Fruit fly (Drosophila melanogaster) whole organism, embryonic: Measurements from ENCODE around the gene CG15322.

Source experiments
- CG10366 ChIP-seq: fragments of 200-800 bp; sonication (Bioruptor generic); IDR thresholded peaks from 2 replicates; pipeline ENCODE4 v1.3.6; 2022; ENCODE audit warnings: missing biosample characterization, missing genetic modification characterization
- CG10462 ChIP-seq: fragments of 200-800 bp; sonication (Bioruptor generic); optimal IDR thresholded peaks from 2 replicates; lab custom pipeline; 2016; ENCODE audit warnings: missing biosample characterization, missing genetic modification characterization
- CG12299 ChIP-seq: fragments of 200-800 bp; sonication (Bioruptor generic); optimal IDR thresholded peaks from 2 replicates; lab custom pipeline; 2018; ENCODE audit warnings: missing biosample characterization, mild to moderate bottlenecking, missing genetic modification characterization
- CG13287 ChIP-seq: fragments of 200-800 bp; sonication (Bioruptor generic); IDR thresholded peaks from 2 replicates; pipeline ENCODE4 v1.3.6; 2022; ENCODE audit warnings: missing biosample characterization, missing genetic modification characterization; ENCODE audit not compliant: partially characterized antibody
- CG13296 ChIP-seq: fragments of 200-800 bp; sonication (Bioruptor generic); optimal IDR thresholded peaks from 3 replicates; lab custom pipeline; 2018; ENCODE audit warnings: missing biosample characterization, mild to moderate bottlenecking, missing genetic modification characterization
- CG15514 ChIP-seq: fragments of 200-800 bp; sonication (Bioruptor generic); optimal IDR thresholded peaks from 3 replicates; lab custom pipeline; 2017; ENCODE audit warnings: missing biosample characterization, missing genetic modification characterization, mild to moderate bottlenecking, moderate library complexity, missing genetic modification reagents
- CG2712 ChIP-seq: fragments of 200-800 bp; optimal IDR thresholded peaks from 3 replicates; lab custom pipeline; 2019; ENCODE audit warnings: missing biosample characterization, mild to moderate bottlenecking, missing genetic modification characterization, moderate library complexity
- CG32532 ChIP-seq: fragments of 200-800 bp; sonication (Bioruptor generic); IDR thresholded peaks from 2 replicates; pipeline ENCODE4 v1.3.6; 2022; ENCODE audit warnings: missing biosample characterization, missing genetic modification characterization
- CG42726 ChIP-seq: fragments of 200-800 bp; sonication (Bioruptor generic); IDR thresholded peaks from 2 replicates; pipeline ENCODE4 v1.3.6; 2022; ENCODE audit warnings: missing biosample characterization, missing genetic modification characterization; ENCODE audit not compliant: partially characterized antibody
- CG4282 ChIP-seq: fragments of 200-800 bp; sonication (Bioruptor generic); optimal IDR thresholded peaks from 2 replicates; lab custom pipeline; 2016; ENCODE audit warnings: missing biosample characterization, missing genetic modification characterization
- CG4707 ChIP-seq: fragments of 200-800 bp; sonication (Bioruptor generic); optimal IDR thresholded peaks from 2 replicates; lab custom pipeline; 2018; ENCODE audit warnings: missing biosample characterization, mild to moderate bottlenecking, missing genetic modification characterization, moderate library complexity
- CG6254 ChIP-seq: fragments of 200-800 bp; sonication (Bioruptor generic); optimal IDR thresholded peaks from 3 replicates; lab custom pipeline; 2017; ENCODE audit warnings: mild to moderate bottlenecking, missing biosample characterization, missing genetic modification reagents, missing genetic modification characterization
- CG7271 ChIP-seq: fragments of 200-800 bp; sonication (Bioruptor generic); optimal IDR thresholded peaks from 2 replicates; lab custom pipeline; 2018; ENCODE audit warnings: missing biosample characterization, mild to moderate bottlenecking, missing genetic modification characterization, moderate library complexity
- CG7745 ChIP-seq: fragments of 200-800 bp; sonication (Bioruptor generic); optimal IDR thresholded peaks from 2 replicates; lab custom pipeline; 2018; ENCODE audit warnings: missing biosample characterization, mild to moderate bottlenecking, missing genetic modification characterization, moderate library complexity
- CHES-1-like ChIP-seq: fragments of 200-800 bp; sonication (Bioruptor generic); optimal IDR thresholded peaks from 2 replicates; lab custom pipeline; 2016; ENCODE audit warnings: missing biosample characterization, missing genetic modification characterization
- CTCF ChIP-seq: fragments of 200-800 bp; sonication (Bioruptor generic); optimal IDR thresholded peaks from 2 replicates; lab custom pipeline; 2017; ENCODE audit warnings: missing biosample characterization, mild to moderate bottlenecking, missing genetic modification characterization, moderate library complexity
- CkIIα-i1 ChIP-seq: fragments of 200-800 bp; sonication (Bioruptor generic); IDR thresholded peaks from 2 replicates; pipeline ENCODE4 v1.3.6; 2022; ENCODE audit warnings: missing biosample characterization, missing genetic modification characterization
- CoRest ChIP-seq: fragments of 200-800 bp; sonication (Bioruptor generic); optimal IDR thresholded peaks from 3 replicates; lab custom pipeline; 2018; ENCODE audit warnings: missing biosample characterization, mild to moderate bottlenecking, missing genetic modification characterization, moderate library complexity
- Doc2 ChIP-seq: fragments of 200-800 bp; sonication (Bioruptor generic); IDR thresholded peaks from 2 replicates; pipeline ENCODE4 v1.3.6; 2022; ENCODE audit warnings: missing biosample characterization, missing genetic modification characterization
- Dref ChIP-seq: fragments of 200-800 bp; sonication (Bioruptor generic); IDR thresholded peaks from 2 replicates; pipeline ENCODE4 v1.3.6; 2022; ENCODE audit warnings: missing biosample characterization, missing genetic modification characterization
- Eip74EF ChIP-seq, 2 experiments: fragments of 200-800 bp in 1 of 2; fragments of >200 bp in 1 of 2; sonication (Bioruptor generic) in 1 of 2; optimal IDR thresholded peaks; 2 replicates each; lab custom pipeline; 2017 to 2019; ENCODE audit warnings: missing biosample characterization in 2 of 2, missing genetic modification characterization in 2 of 2, mild to moderate bottlenecking in 1 of 2, moderate library complexity in 1 of 2
- Fer1 ChIP-seq: fragments of 200-800 bp; sonication (Bioruptor generic); optimal IDR thresholded peaks from 2 replicates; lab custom pipeline; 2017; ENCODE audit warnings: missing biosample characterization, mild to moderate bottlenecking, missing genetic modification characterization
- HLH54F ChIP-seq: fragments of 200-800 bp; sonication (Bioruptor generic); optimal IDR thresholded peaks from 3 replicates; lab custom pipeline; 2016; ENCODE audit warnings: missing biosample characterization, missing genetic modification characterization
- Hey ChIP-seq: fragments of 200-800 bp; sonication (Bioruptor generic); optimal IDR thresholded peaks from 3 replicates; lab custom pipeline; 2018; ENCODE audit warnings: missing biosample characterization, mild to moderate bottlenecking, missing genetic modification characterization
- Hr51 ChIP-seq, 2 experiments: fragments of 200-800 bp; sonication (Bioruptor generic); optimal IDR thresholded peaks; 2 replicates in 1 of 2; 3 replicates in 1 of 2; lab custom pipeline; 2016 to 2018; ENCODE audit warnings: missing biosample characterization in 2 of 2, missing genetic modification characterization in 2 of 2, mild to moderate bottlenecking in 1 of 2, moderate library complexity in 1 of 2
- MTF-1 ChIP-seq: fragments of 200-800 bp; sonication (Bioruptor generic); optimal IDR thresholded peaks from 2 replicates; lab custom pipeline; 2018; ENCODE audit warnings: missing biosample characterization, mild to moderate bottlenecking, missing genetic modification characterization, borderline replicate concordance
- Mes4 ChIP-seq: fragments of 200-800 bp; sonication (Bioruptor generic); optimal IDR thresholded peaks from 2 replicates; lab custom pipeline; 2016; ENCODE audit warnings: missing biosample characterization, missing genetic modification characterization
- Rfx ChIP-seq: fragments of 200-800 bp; sonication (Bioruptor generic); IDR thresholded peaks from 2 replicates; pipeline ENCODE4 v1.3.6; 2022; ENCODE audit warnings: missing biosample characterization, missing genetic modification characterization
- Scr ChIP-seq: fragments of 200-800 bp; sonication (Bioruptor generic); IDR thresholded peaks from 2 replicates; pipeline ENCODE4 v1.3.6; 2022; ENCODE audit warnings: missing biosample characterization, missing genetic modification characterization; ENCODE audit not compliant: partially characterized antibody
- Ssrp ChIP-seq: fragments of 200-800 bp; sonication (Bioruptor generic); optimal IDR thresholded peaks from 2 replicates; lab custom pipeline; 2018; ENCODE audit warnings: missing biosample characterization, mild to moderate bottlenecking, missing genetic modification characterization, moderate library complexity
- Xrp1 ChIP-seq: fragments of 200-800 bp; sonication (Bioruptor generic); IDR thresholded peaks from 2 replicates; pipeline ENCODE4 v1.3.6; 2022; ENCODE audit warnings: missing biosample characterization, missing genetic modification characterization
- ab ChIP-seq: fragments of 200-800 bp; sonication (Bioruptor generic); optimal IDR thresholded peaks from 2 replicates; lab custom pipeline; 2016; ENCODE audit warnings: missing biosample characterization, missing genetic modification characterization
- cg ChIP-seq: fragments of 200-800 bp; sonication (Bioruptor generic); optimal IDR thresholded peaks from 3 replicates; lab custom pipeline; 2019; ENCODE audit warnings: missing biosample characterization, mild to moderate bottlenecking, missing genetic modification characterization, moderate library complexity
- chinmo ChIP-seq: fragments of 200-800 bp; sonication (Bioruptor generic); IDR thresholded peaks from 4 replicates; pipeline ENCODE4 v1.3.6; 2022; ENCODE audit warnings: missing biosample characterization, missing genetic modification characterization; ENCODE audit not compliant: partially characterized antibody
- cwo ChIP-seq: fragments of 200-800 bp; sonication (Bioruptor generic); optimal IDR thresholded peaks from 3 replicates; lab custom pipeline; 2017; ENCODE audit warnings: missing biosample characterization, missing genetic modification characterization, mild to moderate bottlenecking, moderate library complexity, missing genetic modification reagents
- esg ChIP-seq: fragments of 200-800 bp; sonication (Bioruptor generic); conservative IDR thresholded peaks from 2 replicates; pipeline ENCODE4 v1.3.6; 2022; ENCODE audit warnings: missing biosample characterization, missing genetic modification characterization
- gce ChIP-seq: fragments of 200-800 bp; sonication (Bioruptor generic); IDR thresholded peaks from 3 replicates; pipeline ENCODE4 v1.3.6; 2022; ENCODE audit warnings: missing biosample characterization, missing genetic modification characterization
- grn ChIP-seq: fragments of 200-800 bp; sonication (Bioruptor generic); optimal IDR thresholded peaks from 3 replicates; lab custom pipeline; 2017; ENCODE audit warnings: missing biosample characterization, missing genetic modification characterization
- gro ChIP-seq: fragments of 200-800 bp; sonication (Bioruptor generic); optimal IDR thresholded peaks from 2 replicates; lab custom pipeline; 2016; ENCODE audit warnings: missing biosample characterization, missing genetic modification characterization
- hth ChIP-seq: fragments of >200 bp; optimal IDR thresholded peaks from 2 replicates; lab custom pipeline; 2017; ENCODE audit warnings: inconsistent platforms
- ind ChIP-seq: fragments of 200-800 bp; sonication (Bioruptor generic); optimal IDR thresholded peaks from 3 replicates; lab custom pipeline; 2016; ENCODE audit warnings: missing biosample characterization, missing genetic modification characterization
- mld ChIP-seq: fragments of 200-800 bp; sonication (Bioruptor generic); IDR thresholded peaks from 3 replicates; pipeline ENCODE4 v1.3.6; 2022; ENCODE audit warnings: missing biosample characterization, missing genetic modification characterization; ENCODE audit not compliant: partially characterized antibody
- pfk ChIP-seq: fragments of 200-800 bp; sonication (Bioruptor generic); optimal IDR thresholded peaks from 2 replicates; lab custom pipeline; 2018; ENCODE audit warnings: missing biosample characterization, mild to moderate bottlenecking, missing genetic modification characterization, moderate library complexity
- pnt ChIP-seq: fragments of 200-800 bp; sonication (Bioruptor generic); optimal IDR thresholded peaks from 3 replicates; lab custom pipeline; 2016; ENCODE audit warnings: missing biosample characterization, missing genetic modification characterization
- pzg ChIP-seq: fragments of 200-800 bp; sonication (Bioruptor generic); optimal IDR thresholded peaks from 3 replicates; lab custom pipeline; 2018; ENCODE audit warnings: missing biosample characterization, mild to moderate bottlenecking, missing genetic modification characterization, moderate library complexity
- repo ChIP-seq: fragments of 200-800 bp; sonication (Bioruptor generic); optimal IDR thresholded peaks from 2 replicates; lab custom pipeline; 2016; ENCODE audit warnings: missing biosample characterization, missing genetic modification characterization
- ro ChIP-seq: fragments of 200-800 bp; sonication (Bioruptor generic); IDR thresholded peaks from 2 replicates; pipeline ENCODE4 v1.3.6; 2022; ENCODE audit warnings: missing biosample characterization, missing genetic modification characterization
- row ChIP-seq: fragments of 200-800 bp; sonication (Bioruptor generic); IDR thresholded peaks from 3 replicates; pipeline ENCODE4 v1.3.6; 2022; ENCODE audit warnings: missing biosample characterization, missing genetic modification characterization
- sens ChIP-seq: fragments of 200-800 bp; sonication (Bioruptor generic); peaks from one replicate; lab custom pipeline; 2016; ENCODE audit warnings: missing biosample characterization, missing genetic modification characterization
- ssp ChIP-seq: fragments of 200-800 bp; sonication (Bioruptor generic); IDR thresholded peaks from 2 replicates; pipeline ENCODE4 v1.3.6; 2022; ENCODE audit warnings: missing biosample characterization, missing genetic modification characterization
- ttk ChIP-seq: fragments of 200-800 bp; sonication (Bioruptor generic); IDR thresholded peaks from 2 replicates; pipeline ENCODE4 v2.1.2; 2022; ENCODE audit warnings: missing biosample characterization, missing genetic modification characterization
- yki ChIP-seq: fragments of >200 bp; optimal IDR thresholded peaks from 3 replicates; lab custom pipeline; 2018

The CG15322 gene

DNA sequence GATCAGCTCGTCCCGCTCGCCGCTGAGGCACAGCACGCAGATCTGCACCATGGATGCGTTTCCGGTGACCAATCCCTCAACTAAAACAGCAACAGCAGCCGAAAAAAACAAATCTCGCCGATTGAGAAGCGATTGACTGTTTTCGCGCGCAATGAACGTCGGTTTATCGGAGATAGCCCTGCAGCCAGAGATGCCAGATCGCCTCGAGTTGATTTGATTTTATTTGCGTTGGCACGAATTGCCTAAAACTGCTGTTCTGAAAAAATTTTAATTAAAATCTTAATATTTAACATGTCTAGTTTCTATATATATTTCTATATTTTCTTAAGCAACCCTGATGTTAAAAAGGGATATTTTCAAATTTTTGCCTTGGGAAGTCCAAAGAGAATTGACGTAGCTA is 29.2 kb downstream of the CG15322 start (continued):
- TF ChIP-seq CG12299 (no peak), CoRest (peak; percentile 35), Hr51 (GFP tag; optimal IDR thresholded peaks at IDR 0.05; lab: Kevin White, UChicago) (no peak), CTCF (GFP tag; lab: Kevin White, UChicago) (no peak), grn (GFP tag; lab: Kevin White, UChicago) (no peak), CG10462 (GFP tag; lab: Kevin White, UChicago) (no peak), Mes4 (GFP tag; lab: Kevin White, UChicago) (no peak), CG2712 (tag; lab: Kevin White, UChicago) (no peak), CG13296 (no peak), HLH54F (GFP tag; lab: Kevin White, UChicago) (no peak), Fer1 (GFP tag; lab: Kevin White, UChicago) (no peak), mld (GFP tag; lab: Robert Waterston, UW) (no peak), gce (GFP tag; lab: Robert Waterston, UW) (no peak), CG13287 (GFP tag; lab: Robert Waterston, UW) (peak; percentile 34; the same call in 1 of the 2 replicates), repo (GFP tag; lab: Kevin White, UChicago) (no peak), CG32532 (no peak), ro (GFP tag; lab: Robert Waterston, UW) (no peak), Hey (tag; lab: Kevin White, UChicago) (no peak), chinmo (GFP tag; lab: Robert Waterston, UW) (no peak), CkIIα-i1 (GFP tag; lab: Robert Waterston, UW) (no peak), Rfx (0 out of 2 replicates have a peak, but pooled peaks have one; percentile 12), CG4707 (GFP tag; lab: Kevin White, UChicago) (no peak), pzg (GFP tag; lab: Kevin White, UChicago) (peak; percentile 39), CG6254 (no peak), hth (no peak), CHES-1-like (GFP tag; lab: Kevin White, UChicago) (no peak), CG42726 (no peak), Dref (GFP tag; lab: Robert Waterston, UW) (peak; percentile 71), gro (GFP tag; lab: Kevin White, UChicago) (no peak), ab (GFP tag; lab: Kevin White, UChicago) (no peak), ttk (no peak), pfk (peak; percentile 6), CG10366 (GFP tag; lab: Robert Waterston, UW) (no peak), CG15514 (GFP tag; lab: Kevin White, UChicago) (no peak), sens (GFP tag; lab: Kevin White, UChicago) (peak; percentile 19), yki (lab: Kevin White, UChicago) (no peak), cg (no peak), MTF-1 (GFP tag; lab: Kevin White, UChicago) (no peak), ind (GFP tag; lab: Kevin White, UChicago) (no peak), pnt (no peak), Xrp1 (GFP tag; lab: Robert Waterston, UW) (no peak), ssp (GFP tag; lab: Robert Waterston, UW) (no peak), row (peak; percentile 53), esg (GFP tag; lab: Robert Waterston, UW) (no peak), Doc2 (GFP tag; lab: Robert Waterston, UW) (no peak), Eip74EF (GFP tag; optimal IDR thresholded peaks at IDR 0.05; lab: Kevin White, UChicago) (no peak), Ssrp (tag; lab: Kevin White, UChicago) (no peak), CG4282 (GFP tag; lab: Kevin White, UChicago) (no peak), CG7745 (no peak), CG7271 (no peak), cwo (no peak), Scr (peak; percentile 14; the same call in 1 of the 2 replicates)
